Fruit fly (Drosophila melanogaster): Measurements from ENCODE around the gene CG46304.
A peak's percentile ranks its signal among the peaks of the same experiment; 100 is the strongest.

The CG46304 gene

dm6 chr2L:18947515-18947998 is 1.5 kb downstream of the CG46304 start:
- no peak for TF ChIP-seq fd96Ca (GFP tag; IDR thresholded peaks at IDR 0.05)
- peak; percentile 86 for TF ChIP-seq EcR (GFP tag; optimal IDR thresholded peaks at IDR 0.05)
- TF ChIP-seq CG32121 (GFP tag; IDR thresholded peaks at IDR 0.05) = peak; percentile 15; the same call in 1 of the 2 replicates

DNA sequence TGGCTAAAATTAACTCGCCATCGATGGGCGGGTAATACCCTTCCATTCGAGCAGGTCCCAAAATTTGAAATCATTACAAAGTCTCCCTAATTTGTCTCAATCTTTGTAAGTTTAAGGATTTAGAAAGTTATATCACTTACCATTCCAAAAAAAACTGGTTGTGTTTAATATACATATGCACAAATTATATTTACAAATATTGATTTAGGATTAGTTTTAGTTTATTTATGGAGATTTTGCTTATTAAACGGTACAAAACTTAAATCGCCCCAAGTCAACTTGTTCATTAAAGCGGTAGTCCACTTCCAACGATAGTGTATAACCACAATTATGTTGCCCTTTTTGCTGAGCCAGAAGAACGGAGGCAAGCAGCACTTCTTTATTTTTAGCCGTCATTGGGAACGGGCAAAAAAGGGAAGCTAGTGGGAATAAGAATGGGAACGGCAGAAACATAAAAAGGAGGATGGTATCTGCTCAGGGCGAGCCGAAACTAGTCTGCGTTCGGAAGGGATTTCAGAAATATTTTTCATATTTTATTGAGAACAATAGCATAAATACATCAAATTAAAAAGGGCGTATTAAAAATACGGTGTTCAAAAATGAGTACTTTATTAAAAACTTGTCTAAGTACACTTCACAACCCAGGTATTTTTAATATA is 2.1 kb downstream of the CG46304 start:
- peak; percentile 42; the same call in 1 of the 2 replicates for TF ChIP-seq CG12605 (GFP tag; IDR thresholded peaks at IDR 0.05)
- peak; percentile 81 for TF ChIP-seq CG8301 (tag; optimal IDR thresholded peaks at IDR 0.05)
- peak; percentile 30; the same call in 1 of the 2 replicates for TF ChIP-seq Ets98B (GFP tag; IDR thresholded peaks at IDR 0.05)
- no peak for TF ChIP-seq EcR (GFP tag; optimal IDR thresholded peaks at IDR 0.05)
- peak; percentile 82 for TF ChIP-seq Pif1A (GFP tag; optimal IDR thresholded peaks at IDR 0.05)
- peak; percentile 90 for TF ChIP-seq CG8159 (tag; optimal IDR thresholded peaks at IDR 0.05)
- TF ChIP-seq CG32121 (GFP tag; IDR thresholded peaks at IDR 0.05) = 0 out of 2 replicates have a peak, but pooled peaks have one; percentile 37
- TF ChIP-seq CG9948 (tag; optimal IDR thresholded peaks at IDR 0.05) = peak; percentile 90
- TF ChIP-seq Pif1B (GFP tag; optimal IDR thresholded peaks at IDR 0.05) = peak; percentile 83
- TF ChIP-seq CG4496 (GFP tag; IDR thresholded peaks at IDR 0.05) = peak; percentile 80
- TF ChIP-seq CG13204 (GFP tag; optimal IDR thresholded peaks at IDR 0.05) = peak; percentile 80
- peak; percentile 50; the same call in 1 of the 2 replicates for TF ChIP-seq rn (GFP tag; IDR thresholded peaks at IDR 0.05)
- peak; percentile 91 for TF ChIP-seq CG14655 (GFP tag; optimal IDR thresholded peaks at IDR 0.05)
- TF ChIP-seq D1 (tag; optimal IDR thresholded peaks at IDR 0.05) = peak; percentile 69
- TF ChIP-seq fd96Ca (GFP tag; IDR thresholded peaks at IDR 0.05) = peak; percentile 15; the same call in 1 of the 3 replicates
- peak; percentile 94 for TF ChIP-seq CG15710 (tag; optimal IDR thresholded peaks at IDR 0.05)
- peak; percentile 86 for TF ChIP-seq CG34367 (tag; optimal IDR thresholded peaks at IDR 0.05)
- TF ChIP-seq Snoo (tag; optimal IDR thresholded peaks at IDR 0.05) = peak; percentile 75
- TF ChIP-seq CG17806 (tag; optimal IDR thresholded peaks at IDR 0.05) = peak; percentile 82
- no peak for TF ChIP-seq CG10348 (GFP tag; IDR thresholded peaks at IDR 0.05)
- peak; percentile 54 for TF ChIP-seq gl (tag; optimal IDR thresholded peaks at IDR 0.05)

DNA sequence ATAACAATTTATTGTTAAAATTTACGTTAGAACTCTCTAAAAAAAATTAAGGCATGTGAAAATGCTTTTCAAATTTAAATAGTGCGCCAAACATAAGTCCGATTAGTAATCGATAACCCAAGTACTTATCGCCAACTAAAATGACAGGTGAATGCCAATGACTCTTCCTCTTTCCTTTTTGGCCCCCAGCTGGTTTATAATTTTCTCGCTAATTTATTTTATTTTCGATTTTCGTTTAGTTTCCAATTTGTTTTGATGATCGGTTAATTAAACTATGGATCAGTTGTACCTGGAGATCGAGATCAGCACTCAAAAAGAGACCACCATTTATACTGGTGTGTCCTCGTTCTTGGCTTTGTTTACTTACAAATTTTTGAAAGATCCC is 2.6 kb downstream of the CG46304 start, which contains the start of gene CG10428:
CG10428 (plus strand) TSS at position 161 of the 385 bp plus-strand sequence.
- TF ChIP-seq CG8159 (tag; optimal IDR thresholded peaks at IDR 0.05) (no peak), fd96Ca (GFP tag; IDR thresholded peaks at IDR 0.05) (no peak), CG9948 (tag; optimal IDR thresholded peaks at IDR 0.05) (no peak)

DNA sequence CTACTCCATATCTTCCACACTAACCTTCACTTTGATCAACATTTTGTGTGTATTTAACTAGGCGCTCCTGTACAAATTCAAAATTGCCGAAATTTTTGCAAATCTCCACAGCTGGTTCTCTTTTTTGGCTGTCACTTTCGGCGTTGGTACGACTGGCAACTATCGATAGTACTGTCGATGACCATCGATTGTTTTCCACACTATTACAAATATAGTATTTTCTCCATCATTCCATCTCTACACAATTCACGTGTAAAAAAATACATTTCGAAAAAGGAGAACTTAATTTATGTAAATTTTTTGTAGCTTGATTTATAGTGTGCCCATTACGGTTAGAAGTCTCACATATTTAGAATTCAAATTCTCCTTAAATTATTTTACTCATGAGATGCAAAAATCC is 5.6 kb downstream of the CG46304 start, which contains the start of gene Nedd8:
Nedd8 (minus strand) TSS at position 164 of the 400 bp plus-strand sequence.
- no peak for TF ChIP-seq D1 (tag; optimal IDR thresholded peaks at IDR 0.05)

dm6 chr2L:18953512-18954254 is 7.6 kb downstream of the CG46304 start:
- TF ChIP-seq D1 (tag; optimal IDR thresholded peaks at IDR 0.05) (no peak), EcR (GFP tag; optimal IDR thresholded peaks at IDR 0.05) (peak; percentile 67), CG14655 (GFP tag; optimal IDR thresholded peaks at IDR 0.05) (peak; percentile 2)

- TF ChIP-seq gl (tag; optimal IDR thresholded peaks at IDR 0.05) = peak; percentile 32
- TF ChIP-seq CG34367 (tag; optimal IDR thresholded peaks at IDR 0.05) = no peak
- TF ChIP-seq CG14655 (GFP tag; optimal IDR thresholded peaks at IDR 0.05) = no peak
- no peak for TF ChIP-seq CG15710 (tag; optimal IDR thresholded peaks at IDR 0.05)
- peak; percentile 57 for TF ChIP-seq EcR (GFP tag; optimal IDR thresholded peaks at IDR 0.05)
- TF ChIP-seq CG17806 (tag; optimal IDR thresholded peaks at IDR 0.05) = no peak
- TF ChIP-seq CG8159 (tag; optimal IDR thresholded peaks at IDR 0.05) = no peak
- no peak for TF ChIP-seq D1 (tag; optimal IDR thresholded peaks at IDR 0.05)
- TF ChIP-seq CG10348 (GFP tag; IDR thresholded peaks at IDR 0.05) = no peak
- no peak for TF ChIP-seq CG9948 (tag; optimal IDR thresholded peaks at IDR 0.05)
- no peak for TF ChIP-seq CG4496 (GFP tag; IDR thresholded peaks at IDR 0.05)
- no peak for TF ChIP-seq CG8301 (tag; optimal IDR thresholded peaks at IDR 0.05)
- no peak for TF ChIP-seq Pif1A (GFP tag; optimal IDR thresholded peaks at IDR 0.05)
- TF ChIP-seq CG13204 (GFP tag; optimal IDR thresholded peaks at IDR 0.05) = no peak
- TF ChIP-seq fd96Ca (GFP tag; IDR thresholded peaks at IDR 0.05) = no peak; the same call in 2 of the 3 replicates
- no peak; the same call in 1 of the 2 replicates for TF ChIP-seq CG32121 (GFP tag; IDR thresholded peaks at IDR 0.05)
- TF ChIP-seq Snoo (tag; optimal IDR thresholded peaks at IDR 0.05) = no peak
- 0 out of 2 replicates have a peak, but pooled peaks have one; percentile 26 for TF ChIP-seq CG12605 (GFP tag; IDR thresholded peaks at IDR 0.05)
- TF ChIP-seq rn (GFP tag; IDR thresholded peaks at IDR 0.05) = no peak
- peak; percentile 12 for TF ChIP-seq Pif1B (GFP tag; optimal IDR thresholded peaks at IDR 0.05)
- TF ChIP-seq Ets98B (GFP tag; IDR thresholded peaks at IDR 0.05) = peak; percentile 21; the same call in 1 of the 2 replicates
Observed at dm6 chr2L:18954255-18954715, 8.2 kb downstream of the CG46304 start, which contains the start of gene CG10621. TSS of gene CG10621 (minus strand) at chr2L:18954431.
